Worm (Caenorhabditis elegans) whole organism, late embryonic: ENCODE measurements around the gene twk-35.

Source experiments
- C08G9.2 ChIP-seq: sonication (generic microtip); optimal IDR thresholded peaks from 2 replicates; lab custom pipeline; 2016; ENCODE audit warnings: mild to moderate bottlenecking, missing genetic modification characterization, moderate library complexity, missing compliant biosample characterization
- Y22D7AL.16 ChIP-seq: sonication (generic microtip); optimal IDR thresholded peaks from 2 replicates; lab custom pipeline; 2016; ENCODE audit warnings: missing genetic modification characterization, missing compliant biosample characterization
- ahr-1 ChIP-seq: sonication (generic microtip); optimal IDR thresholded peaks from 2 replicates; lab custom pipeline; 2016; ENCODE audit warnings: missing genetic modification characterization, missing compliant biosample characterization
- ama-1 ChIP-seq: fragments of 150-350 bp; optimal IDR thresholded peaks from 2 replicates; lab custom pipeline; 2014
- ceh-18 ChIP-seq: sonication (generic microtip); optimal IDR thresholded peaks from 2 replicates; lab custom pipeline; 2016; ENCODE audit warnings: missing genetic modification characterization, missing compliant biosample characterization
- ceh-19 ChIP-seq: fragments of 200-800 bp; sonication (Bioruptor generic); optimal IDR thresholded peaks from 2 replicates; lab custom pipeline; 2018; ENCODE audit warnings: mild to moderate bottlenecking, missing genetic modification characterization, missing compliant biosample characterization
- ceh-31 ChIP-seq: sonication (generic microtip); optimal IDR thresholded peaks from 2 replicates; lab custom pipeline; 2016; ENCODE audit warnings: missing genetic modification characterization, missing compliant biosample characterization
- ceh-34 ChIP-seq: sonication (generic microtip); optimal IDR thresholded peaks from 2 replicates; lab custom pipeline; 2016; ENCODE audit warnings: mild to moderate bottlenecking, missing genetic modification characterization, missing compliant biosample characterization
- ceh-48 ChIP-seq: sonication (generic microtip); optimal IDR thresholded peaks from 2 replicates; lab custom pipeline; 2016; ENCODE audit warnings: missing genetic modification characterization, inconsistent platforms, missing compliant biosample characterization
- ceh-9 ChIP-seq: sonication (generic microtip); optimal IDR thresholded peaks from 2 replicates; lab custom pipeline; 2016; ENCODE audit warnings: mild to moderate bottlenecking, missing genetic modification characterization, inconsistent platforms, missing compliant biosample characterization
- dve-1 ChIP-seq: sonication (generic microtip); optimal IDR thresholded peaks from 2 replicates; lab custom pipeline; 2017; ENCODE audit warnings: antibody characterized with exemption, mild to moderate bottlenecking, missing genetic modification characterization, missing compliant biosample characterization
- elt-2 ChIP-seq: sonication (generic microtip); optimal IDR thresholded peaks from 2 replicates; lab custom pipeline; 2016; ENCODE audit warnings: missing genetic modification reagents, missing genetic modification characterization, missing compliant biosample characterization
- fkh-6 ChIP-seq: sonication (generic microtip); optimal IDR thresholded peaks from 2 replicates; lab custom pipeline; 2016; ENCODE audit warnings: missing genetic modification characterization, missing compliant biosample characterization
- gmeb-2 ChIP-seq: sonication (generic microtip); optimal IDR thresholded peaks from 2 replicates; lab custom pipeline; 2016; ENCODE audit warnings: missing genetic modification characterization, inconsistent platforms, missing compliant biosample characterization
- hlh-13 ChIP-seq: fragments of 200-800 bp; sonication (Bioruptor generic); optimal IDR thresholded peaks from 2 replicates; lab custom pipeline; 2018; ENCODE audit warnings: mild to moderate bottlenecking, missing genetic modification characterization, missing compliant biosample characterization
- hlh-30 ChIP-seq: sonication (generic microtip); optimal IDR thresholded peaks from 2 replicates; lab custom pipeline; 2017; ENCODE audit warnings: antibody characterized with exemption, missing genetic modification characterization, missing compliant biosample characterization; ENCODE audit not compliant: insufficient read depth
- lim-6 ChIP-seq: sonication (generic microtip); optimal IDR thresholded peaks from 2 replicates; lab custom pipeline; 2016; ENCODE audit warnings: missing genetic modification characterization, missing compliant biosample characterization
- madf-2 ChIP-seq: sonication (generic microtip); optimal IDR thresholded peaks from 2 replicates; lab custom pipeline; 2017; ENCODE audit warnings: missing genetic modification characterization, missing compliant biosample characterization
- nfya-1 ChIP-seq: sonication (generic microtip); optimal IDR thresholded peaks from 2 replicates; lab custom pipeline; 2017; ENCODE audit warnings: missing genetic modification characterization, mild to moderate bottlenecking, missing compliant biosample characterization, antibody characterized with exemption, moderate library complexity
- npax-4 ChIP-seq: sonication (generic microtip); optimal IDR thresholded peaks from 2 replicates; lab custom pipeline; 2016; ENCODE audit warnings: missing genetic modification characterization, missing compliant biosample characterization
- pha-2 ChIP-seq: sonication (generic microtip); optimal IDR thresholded peaks from 2 replicates; lab custom pipeline; 2017; ENCODE audit warnings: mild to moderate bottlenecking, missing genetic modification characterization, missing compliant biosample characterization
- pha-4 ChIP-seq: fragments of 150-350 bp; optimal IDR thresholded peaks from 2 replicates; lab custom pipeline; 2018; ENCODE audit warnings: missing biosample characterization, missing genetic modification reagents, missing genetic modification characterization
- pqm-1 ChIP-seq: sonication (generic microtip); optimal IDR thresholded peaks from 2 replicates; lab custom pipeline; 2016; ENCODE audit warnings: missing genetic modification characterization, missing compliant biosample characterization
- pros-1 ChIP-seq: fragments of 150-350 bp; optimal IDR thresholded peaks from 2 replicates; lab custom pipeline; 2014; ENCODE audit warnings: missing biosample characterization, missing genetic modification reagents, missing genetic modification characterization
- ref-2 ChIP-seq: sonication (generic microtip); optimal IDR thresholded peaks from 2 replicates; lab custom pipeline; 2016; ENCODE audit warnings: missing genetic modification characterization, missing compliant biosample characterization
- rnt-1 ChIP-seq: sonication (generic microtip); optimal IDR thresholded peaks from 2 replicates; lab custom pipeline; 2016; ENCODE audit warnings: missing genetic modification characterization, missing compliant biosample characterization
- sdc-2 ChIP-seq: sonication (generic microtip); optimal IDR thresholded peaks from 2 replicates; lab custom pipeline; 2016; ENCODE audit warnings: missing genotype, missing genetic modification characterization, missing compliant biosample characterization
- syd-9 ChIP-seq: sonication (generic microtip); optimal IDR thresholded peaks from 2 replicates; lab custom pipeline; 2016; ENCODE audit warnings: mild to moderate bottlenecking, missing genetic modification characterization, moderate library complexity, missing compliant biosample characterization
- tbx-2 ChIP-seq: sonication (generic microtip); optimal IDR thresholded peaks from 2 replicates; lab custom pipeline; 2016; ENCODE audit warnings: missing genetic modification characterization, missing compliant biosample characterization
- ttx-3 ChIP-seq: sonication (generic microtip); optimal IDR thresholded peaks from 2 replicates; lab custom pipeline; 2016; ENCODE audit warnings: missing genetic modification reagents, missing genetic modification characterization, missing compliant biosample characterization
- unc-42 ChIP-seq: sonication (generic microtip); optimal IDR thresholded peaks from 2 replicates; lab custom pipeline; 2016; ENCODE audit warnings: missing genotype, missing genetic modification characterization, missing compliant biosample characterization
- unc-55 ChIP-seq: sonication (generic microtip); optimal IDR thresholded peaks from 2 replicates; lab custom pipeline; 2017; ENCODE audit warnings: missing biosample characterization, missing genetic modification reagents, missing genetic modification characterization
- unc-86 ChIP-seq: sonication (generic microtip); optimal IDR thresholded peaks from 2 replicates; lab custom pipeline; 2016; ENCODE audit warnings: missing genetic modification characterization, missing compliant biosample characterization
- ztf-16 ChIP-seq: sonication (generic microtip); optimal IDR thresholded peaks from 2 replicates; lab custom pipeline; 2017; ENCODE audit warnings: missing genetic modification characterization, missing compliant biosample characterization

The twk-35 gene

DNA sequence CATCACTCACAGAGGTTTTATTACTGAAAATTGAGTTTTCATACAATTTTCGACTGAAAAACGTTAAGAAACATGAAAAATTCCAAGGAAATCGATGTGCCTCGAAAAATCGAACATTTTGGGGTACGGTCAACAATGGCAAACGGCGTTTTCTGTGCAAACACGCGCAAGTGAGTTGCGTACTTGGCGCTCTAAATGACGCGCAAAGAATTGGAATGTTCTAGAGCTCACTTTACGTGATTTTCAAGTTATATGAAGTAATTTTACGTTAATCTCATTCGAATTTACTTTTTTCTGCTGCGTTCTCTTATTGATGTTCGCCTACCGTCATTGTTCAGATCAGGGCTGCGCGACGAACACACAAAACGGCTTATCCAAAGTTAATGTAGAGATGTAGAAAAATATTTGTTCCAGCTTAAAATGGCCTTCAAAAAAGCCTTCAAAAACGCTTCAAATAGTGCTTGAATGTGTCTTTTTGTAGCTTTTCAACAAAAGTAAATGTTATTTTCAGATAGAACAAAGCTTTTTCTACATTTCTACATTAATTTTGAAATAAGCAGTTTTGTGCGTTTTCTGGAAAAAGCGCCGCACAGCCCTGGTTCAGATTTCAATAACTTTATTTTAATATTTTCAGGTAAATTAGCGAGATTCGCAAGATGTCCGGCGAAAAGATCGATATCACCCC, 17.1 kb upstream of the twk-35 start, which contains the start of the genes F31D4.2 and fkb-6 (continued):
- TF ChIP-seq unc-86 (tag; lab: Kevin White, UChicago) = peak; percentile 3
- TF ChIP-seq, all 69 proteins: peak for 13

DNA sequence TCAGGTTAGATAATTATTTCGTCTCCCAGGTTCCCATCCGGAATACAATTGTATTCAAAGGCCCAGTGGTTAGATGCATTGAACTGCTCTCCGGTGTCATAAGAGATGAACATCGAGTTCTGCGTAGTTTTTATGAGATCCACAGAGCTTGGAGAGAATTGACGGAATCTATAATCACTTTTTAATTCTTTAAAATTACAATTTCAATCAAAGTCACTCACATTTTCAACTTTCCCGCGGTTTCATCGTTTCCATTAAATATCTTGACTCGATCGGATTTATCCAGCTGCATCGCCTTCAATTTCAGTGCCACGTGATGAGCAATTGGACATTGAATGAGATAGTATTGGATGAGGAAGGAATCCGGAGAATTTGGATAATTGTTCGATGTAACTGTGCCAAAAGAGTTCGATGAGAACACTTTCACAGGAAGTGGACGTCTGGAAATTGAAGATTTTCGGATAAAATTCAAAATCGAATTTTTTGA, 15.0 kb upstream of the twk-35 start:
- TF ChIP-seq lim-6 (tag; lab: Kevin White, UChicago) = no peak
- peak; percentile 27 for TF ChIP-seq ama-1 (lab: Kevin White, UChicago)

DNA sequence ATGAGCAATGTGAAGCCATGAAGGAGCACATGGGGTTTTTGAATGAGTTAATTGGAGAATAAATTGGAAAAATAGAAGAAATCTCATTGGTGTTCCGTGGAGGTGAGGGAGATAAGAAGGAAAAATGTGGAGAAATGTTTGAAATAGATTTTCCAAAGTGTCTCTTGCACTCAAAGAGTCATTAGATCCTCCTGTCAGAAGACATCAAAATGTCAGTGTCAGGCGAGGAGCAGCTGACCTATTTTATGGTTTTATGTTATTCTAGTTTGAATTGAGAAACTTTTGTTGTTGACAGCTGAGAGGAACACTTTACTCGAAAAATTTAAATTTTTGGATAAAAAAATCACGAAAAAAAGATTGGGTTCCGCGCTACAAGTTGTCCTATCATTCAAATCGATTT, 12.2 kb upstream of the twk-35 start, which contains the start of gene clec-264:
TSS of gene clec-264 (minus strand) at position 122 of the 400 bp plus-strand sequence.
- TF ChIP-seq ttx-3 (tag; lab: Kevin White, UChicago) (no peak), ahr-1 (tag; lab: Kevin White, UChicago) (no peak), unc-42 (no peak), dve-1 (no peak), gmeb-2 (tag; lab: Kevin White, UChicago) (no peak), sdc-2 (tag; lab: Kevin White, UChicago) (no peak), ceh-48 (no peak), unc-55 (GFP tag; lab: Kevin White, UChicago) (peak; percentile 77)

DNA sequence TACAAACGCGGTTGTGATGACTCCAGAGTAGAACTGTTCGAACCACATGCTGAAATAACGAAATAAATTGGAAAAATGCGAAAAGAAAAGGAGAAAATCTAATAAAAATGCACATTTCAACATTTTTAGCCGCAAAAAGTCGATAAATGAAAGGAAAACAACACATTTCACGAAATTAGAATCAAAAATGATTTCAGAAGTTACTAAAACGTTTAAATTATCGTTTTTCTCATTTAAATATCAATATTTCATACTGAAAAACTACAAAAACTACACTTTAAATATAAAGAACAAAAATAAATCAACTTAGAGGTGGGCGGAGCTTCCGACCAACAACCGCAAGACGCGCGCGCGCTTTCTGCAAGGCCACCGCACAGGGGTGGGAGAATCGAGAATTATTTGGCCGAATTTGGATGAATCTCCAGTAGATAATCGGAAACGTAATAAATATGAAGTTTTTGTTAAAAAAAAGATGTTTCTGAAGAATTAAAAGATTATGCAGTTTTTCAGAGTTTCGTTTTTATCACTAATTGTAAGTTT, 10.9 kb upstream of the twk-35 start, which contains the start of gene ndua-1:
TSS of gene ndua-1 (minus strand) at position 51 of the 540 bp plus-strand sequence.
- TF ChIP-seq pha-4 (tag; lab: Kevin White, UChicago) = no peak
- peak; percentile 20 for TF ChIP-seq ztf-16 (tag; lab: Kevin White, UChicago)
- peak; percentile 50 for TF ChIP-seq C08G9.2
- no peak for TF ChIP-seq hlh-30 (tag; lab: Kevin White, UChicago)
- no peak for TF ChIP-seq pqm-1 (tag; lab: Kevin White, UChicago)
- TF ChIP-seq ceh-31 (tag; lab: Kevin White, UChicago) = peak; percentile 52
- peak; percentile 33 for TF ChIP-seq tbx-2 (tag; lab: Kevin White, UChicago)
- peak; percentile 9 for TF ChIP-seq elt-2 (tag; lab: Kevin White, UChicago)
- no peak for TF ChIP-seq sdc-2 (tag; lab: Kevin White, UChicago)
- peak; percentile 74 for TF ChIP-seq pha-2
- peak; percentile 31 for TF ChIP-seq Y22D7AL.16 (tag; lab: Kevin White, UChicago)
- TF ChIP-seq ref-2 (tag; lab: Kevin White, UChicago) = peak; percentile 13
- peak; percentile 37 for TF ChIP-seq nfya-1 (tag; lab: Kevin White, UChicago)
- TF ChIP-seq pros-1 (tag; lab: Kevin White, UChicago) = no peak
- TF ChIP-seq unc-42 = peak; percentile 73

DNA sequence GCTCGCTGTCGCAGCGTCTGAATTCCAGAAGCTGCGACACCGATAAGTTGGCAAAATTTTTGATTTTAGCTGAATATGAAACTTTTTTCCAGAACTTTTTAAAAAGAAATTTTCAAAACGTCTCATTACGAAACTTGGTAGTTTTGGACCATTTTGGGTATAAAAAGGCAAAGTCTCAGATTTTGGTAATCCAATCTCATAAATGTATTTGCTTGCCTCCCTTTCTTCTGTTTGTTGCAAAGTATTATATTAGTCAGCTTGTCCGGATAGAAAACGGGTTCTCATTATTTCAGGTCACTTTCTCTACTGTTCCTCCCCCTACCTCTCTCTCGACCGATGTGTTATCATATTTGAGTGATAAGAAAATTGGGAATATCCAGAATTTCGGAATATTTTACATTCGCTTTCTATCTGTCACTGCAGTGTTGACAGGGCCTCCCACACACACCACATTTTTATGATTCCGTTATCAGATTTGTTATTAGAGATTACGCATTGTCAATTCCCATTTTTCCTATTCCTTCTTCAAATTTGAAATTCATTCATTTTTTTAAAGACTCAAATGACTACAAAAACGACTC, 9.1 kb upstream of the twk-35 start, which contains the start of gene F31D4.5:
TSS of gene F31D4.5 (plus strand) at position 491 of the 581 bp plus-strand sequence.
- TF ChIP-seq unc-42 (peak; percentile 39), elt-2 (tag; lab: Kevin White, UChicago) (peak; percentile 31), lim-6 (tag; lab: Kevin White, UChicago) (no peak)
- TF ChIP-seq, all 69 proteins: peak for 2

DNA sequence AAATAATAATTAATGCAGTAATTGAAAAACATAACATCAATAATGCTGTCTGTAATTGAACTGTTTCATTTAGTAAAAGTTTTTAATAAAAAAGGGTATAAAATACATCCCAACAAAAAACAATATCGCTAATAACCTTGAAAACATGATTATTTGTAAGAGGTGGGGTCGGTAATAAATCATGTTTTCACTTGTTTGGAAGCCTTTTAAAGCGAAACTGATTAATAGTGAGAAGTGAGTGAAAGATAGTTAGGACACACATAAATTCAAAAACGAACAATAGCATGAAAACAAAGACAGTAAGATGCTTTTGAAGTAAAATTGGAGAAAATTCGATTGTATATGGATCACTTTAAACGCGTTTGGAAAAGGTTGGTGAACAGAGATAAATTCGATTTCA, 1.7 kb upstream of the twk-35 start, which contains the start of gene try-4:
TSS of gene try-4 (minus strand) at position 74 of the 400 bp plus-strand sequence.
- TF ChIP-seq unc-86 (tag; lab: Kevin White, UChicago) (no peak), elt-2 (tag; lab: Kevin White, UChicago) (no peak)

DNA sequence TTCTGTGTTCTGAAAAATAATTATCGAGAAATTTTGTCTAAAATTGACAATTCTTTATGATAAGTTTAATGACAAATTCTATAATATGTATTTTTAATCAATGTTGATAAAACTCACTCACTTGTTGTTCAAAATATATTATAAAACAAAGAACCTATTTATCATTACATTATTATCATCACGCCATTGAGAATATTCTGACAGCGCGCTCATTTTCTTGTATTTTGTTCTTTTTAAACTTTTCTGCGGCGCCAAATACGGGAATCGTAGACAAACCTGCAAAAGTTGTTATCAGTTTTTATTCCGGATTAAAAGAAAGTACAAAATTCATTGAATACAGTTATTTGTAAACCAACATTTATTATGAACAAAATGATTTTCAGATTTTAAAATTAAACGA, 3.6 kb downstream of the twk-35 start:
- TF ChIP-seq hlh-13 (GFP tag; lab: Kevin White, UChicago) (no peak), ceh-34 (tag; lab: Kevin White, UChicago) (no peak), syd-9 (no peak), fkh-6 (no peak), ceh-19 (no peak), unc-42 (no peak), rnt-1 (tag; lab: Kevin White, UChicago) (no peak), dve-1 (no peak), madf-2 (tag; lab: Kevin White, UChicago) (no peak), npax-4 (tag; lab: Kevin White, UChicago) (no peak), ceh-9 (tag; lab: Kevin White, UChicago) (no peak), ceh-18 (no peak), lim-6 (tag; lab: Kevin White, UChicago) (no peak), ama-1 (lab: Kevin White, UChicago) (no peak), ztf-16 (tag; lab: Kevin White, UChicago) (no peak)
